Worm (Caenorhabditis elegans) whole organism, L1 larva: Measurements from ENCODE around the gene T23G4.127.

Experiments used
- C16A3.4 ChIP-seq: fragments of 150-350 bp; optimal IDR thresholded peaks from 2 replicates; lab custom pipeline; 2014; ENCODE audit warnings: missing biosample characterization, missing genetic modification characterization
- C34B4.2 ChIP-seq: sonication (generic microtip); optimal IDR thresholded peaks from 2 replicates; lab custom pipeline; 2017; ENCODE audit warnings: mild to moderate bottlenecking, missing genetic modification characterization, missing compliant biosample characterization
- Y116A8C.19 ChIP-seq: sonication (generic microtip); optimal IDR thresholded peaks from 2 replicates; lab custom pipeline; 2016; ENCODE audit warnings: missing compliant biosample characterization, missing genetic modification characterization, borderline replicate concordance
- alr-1 ChIP-seq: fragments of 200-800 bp; sonication (Bioruptor generic); optimal IDR thresholded peaks from 2 replicates; lab custom pipeline; 2018; ENCODE audit warnings: borderline replicate concordance, mild to moderate bottlenecking, missing genetic modification characterization, missing compliant biosample characterization
- blmp-1 ChIP-seq: fragments of 150-350 bp; optimal IDR thresholded peaks from 2 replicates; lab custom pipeline; 2014; ENCODE audit warnings: missing biosample characterization, missing genetic modification characterization
- ceh-88 ChIP-seq: fragments of 200-800 bp; sonication (Bioruptor generic); IDR thresholded peaks from 2 replicates; pipeline ENCODE4 v1.3.6; 2022; ENCODE audit warnings: missing genetic modification characterization, missing compliant biosample characterization
- dsc-1 ChIP-seq: sonication (generic microtip); optimal IDR thresholded peaks from 2 replicates; lab custom pipeline; 2016; ENCODE audit warnings: mild to moderate bottlenecking, missing genetic modification characterization, missing compliant biosample characterization
- elt-2 ChIP-seq: sonication (generic microtip); optimal IDR thresholded peaks from 2 replicates; lab custom pipeline; 2016; ENCODE audit warnings: missing genetic modification characterization, mild to moderate bottlenecking, inconsistent platforms, missing compliant biosample characterization, missing genetic modification reagents
- elt-3 ChIP-seq, 6 experiments: fragments of 150-350 bp in 1 of 6; sonication (generic microtip); optimal IDR thresholded peaks; 2 replicates each; lab custom pipeline; 2017 to 2018; ENCODE audit warnings: missing biosample characterization in 6 of 6, missing genetic modification characterization in 6 of 6, inconsistent platforms in 1 of 6
- ets-5 ChIP-seq: fragments of 200-800 bp; sonication (Bioruptor generic); IDR thresholded peaks from 2 replicates; pipeline ENCODE4 v1.3.6; 2022; ENCODE audit warnings: missing genetic modification characterization, missing compliant biosample characterization
- fkh-4 ChIP-seq: sonication (generic microtip); optimal IDR thresholded peaks from 2 replicates; lab custom pipeline; 2016; ENCODE audit warnings: missing compliant biosample characterization, missing genetic modification characterization, borderline replicate concordance
- fos-1 ChIP-seq: fragments of 150-350 bp; optimal IDR thresholded peaks from 2 replicates; lab custom pipeline; 2014; ENCODE audit warnings: missing biosample characterization, missing genetic modification characterization
- grh-1 ChIP-seq: fragments of 200-800 bp; sonication (Bioruptor generic); IDR thresholded peaks from 2 replicates; pipeline ENCODE4 v1.3.6; 2022; ENCODE audit warnings: missing genetic modification reagents, missing genetic modification characterization, missing compliant biosample characterization
- irx-1 ChIP-seq: sonication (generic microtip); optimal IDR thresholded peaks from 2 replicates; lab custom pipeline; 2016; ENCODE audit warnings: missing genetic modification characterization, missing compliant biosample characterization
- lin-14 ChIP-seq: fragments of 200-800 bp; sonication (Bioruptor generic); optimal IDR thresholded peaks from 2 replicates; lab custom pipeline; 2018; ENCODE audit warnings: mild to moderate bottlenecking, missing genetic modification characterization, moderate library complexity, missing compliant biosample characterization
- lin-15B ChIP-seq: fragments of 150-350 bp; sonication (generic microtip); optimal IDR thresholded peaks from 3 replicates; lab custom pipeline; 2014; ENCODE audit warnings: missing biosample characterization, missing genetic modification characterization
- lin-35 ChIP-seq, 2 experiments: fragments of 150-350 bp; optimal IDR thresholded peaks; 2 replicates each; lab custom pipeline; 2014; ENCODE audit warnings: missing biosample characterization in 2 of 2, missing genetic modification characterization in 2 of 2, missing genetic modification reagents in 2 of 2
- mdl-1 ChIP-seq, 2 experiments: fragments of 150-350 bp; optimal IDR thresholded peaks; 2 replicates each; lab custom pipeline; 2014 to 2017; ENCODE audit warnings: missing biosample characterization in 2 of 2, missing genetic modification characterization in 2 of 2, inconsistent platforms in 1 of 2
- mep-1 ChIP-seq: fragments of 150-350 bp; optimal IDR thresholded peaks from 2 replicates; lab custom pipeline; 2014; ENCODE audit warnings: missing biosample characterization, missing genetic modification characterization
- nhr-12 ChIP-seq: sonication (generic microtip); optimal IDR thresholded peaks from 2 replicates; lab custom pipeline; 2017; ENCODE audit warnings: missing biosample characterization, missing genetic modification characterization
- nhr-19 ChIP-seq: fragments of 200-800 bp; sonication (Bioruptor generic); conservative IDR thresholded peaks from 2 replicates; pipeline ENCODE4 v1.3.6; 2022; ENCODE audit warnings: missing genetic modification characterization, missing compliant biosample characterization
- nhr-20 ChIP-seq: sonication (generic microtip); optimal IDR thresholded peaks from 2 replicates; lab custom pipeline; 2016; ENCODE audit warnings: mild to moderate bottlenecking, missing genetic modification characterization, missing compliant biosample characterization
- nhr-71 ChIP-seq: sonication (generic microtip); optimal IDR thresholded peaks from 2 replicates; lab custom pipeline; 2016; ENCODE audit warnings: mild to moderate bottlenecking, missing genetic modification characterization, moderate library complexity, missing compliant biosample characterization
- nhr-85 ChIP-seq: sonication (generic microtip); peaks from one replicate; lab custom pipeline; 2016; ENCODE audit warnings: missing genetic modification characterization, inconsistent platforms, missing compliant biosample characterization
- nhr-90 ChIP-seq: sonication (generic microtip); optimal IDR thresholded peaks from 2 replicates; lab custom pipeline; 2016; ENCODE audit warnings: mild to moderate bottlenecking, missing genetic modification characterization, missing compliant biosample characterization; ENCODE audit not compliant: poor library complexity
- pax-3 ChIP-seq: fragments of 200-800 bp; sonication (Bioruptor generic); optimal IDR thresholded peaks from 2 replicates; lab custom pipeline; 2018; ENCODE audit warnings: mild to moderate bottlenecking, missing genetic modification characterization, moderate library complexity, missing compliant biosample characterization
- snu-23 ChIP-seq: sonication (generic microtip); optimal IDR thresholded peaks from 2 replicates; lab custom pipeline; 2016; ENCODE audit warnings: missing genetic modification characterization, missing compliant biosample characterization
- unc-62 ChIP-seq: fragments of 150-350 bp; optimal IDR thresholded peaks from 2 replicates; lab custom pipeline; 2014; ENCODE audit warnings: missing biosample characterization, missing genetic modification reagents, missing genetic modification characterization
- unc-86 ChIP-seq: sonication (generic microtip); optimal IDR thresholded peaks from 2 replicates; lab custom pipeline; 2016; ENCODE audit warnings: missing genetic modification characterization, missing compliant biosample characterization
- unc-98 ChIP-seq: fragments of 200-800 bp; sonication (Bioruptor generic); IDR thresholded peaks from 2 replicates; pipeline ENCODE4 v1.3.6; 2022; ENCODE audit warnings: missing genetic modification characterization, missing compliant biosample characterization
- xbp-1 ChIP-seq: sonication (generic microtip); optimal IDR thresholded peaks from 2 replicates; lab custom pipeline; 2016; ENCODE audit warnings: missing genetic modification characterization, missing compliant biosample characterization
- ztf-11 ChIP-seq, 2 experiments: sonication (generic microtip); optimal IDR thresholded peaks; 2 replicates each; lab custom pipeline; 2016 to 2017; ENCODE audit warnings: missing genetic modification characterization in 2 of 2, missing biosample characterization in 1 of 2, missing compliant biosample characterization in 1 of 2
- ztf-4 ChIP-seq: fragments of 150-350 bp; optimal IDR thresholded peaks from 2 replicates; lab custom pipeline; 2014; ENCODE audit warnings: missing biosample characterization, missing genetic modification characterization

The T23G4.127 gene

DNA sequence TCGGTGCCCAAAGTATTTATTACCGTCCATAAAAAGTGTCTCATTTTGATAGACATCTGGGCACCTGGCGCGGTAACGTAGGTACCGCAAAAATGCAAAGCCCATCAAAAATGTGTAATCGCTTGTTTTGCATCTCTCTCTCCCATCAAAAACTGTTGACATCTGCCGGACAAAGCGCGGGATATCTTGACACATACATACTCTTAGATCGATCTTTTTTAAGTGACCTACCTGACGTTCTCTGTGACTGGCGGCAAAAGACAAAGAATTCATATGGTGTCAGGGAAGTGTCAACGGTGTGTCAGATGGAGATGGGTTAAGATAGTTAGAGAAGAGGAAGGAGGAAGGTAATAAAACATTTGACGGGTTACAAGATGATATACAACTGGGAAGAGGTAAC lies 20.4 kb upstream of the T23G4.127 start:
- TF ChIP-seq blmp-1 (tag; lab: Kevin White, UChicago) = peak; percentile 69
- no peak for TF ChIP-seq ets-5 (GFP tag; lab: Robert Waterston, UW)
- peak; percentile 47 for TF ChIP-seq irx-1
- peak; percentile 74 for TF ChIP-seq lin-14 (GFP tag; lab: Kevin White, UChicago)
- peak; percentile 22 for TF ChIP-seq C16A3.4 (tag; lab: Kevin White, UChicago)
- TF ChIP-seq nhr-85 (tag; lab: Kevin White, UChicago) = peak; percentile 84
- TF ChIP-seq nhr-90 = peak; percentile 19
- peak; percentile 38 for TF ChIP-seq mep-1
- TF ChIP-seq mdl-1 (tag; optimal IDR thresholded peaks at IDR 0.05; lab: Kevin White, UChicago) = no peak
- no peak for TF ChIP-seq fos-1 (tag; lab: Kevin White, UChicago)
- TF ChIP-seq lin-35 (GFP tag; optimal IDR thresholded peaks at IDR 0.05; lab: Kevin White, UChicago) = peak in 1 of 2 experiments; percentile 11
- TF ChIP-seq pax-3 (tag; lab: Kevin White, UChicago) = no peak
- no peak for TF ChIP-seq ztf-11 (tag; optimal IDR thresholded peaks at IDR 0.05; lab: Kevin White, UChicago)
- TF ChIP-seq elt-3 (tag; optimal IDR thresholded peaks at IDR 0.05; lab: Kevin White, UChicago) = peak in 1 of 6 experiments; percentile 35
- TF ChIP-seq snu-23 (GFP tag; lab: Kevin White, UChicago) = peak; percentile 26
- TF ChIP-seq unc-62 (GFP tag; lab: Kevin White, UChicago) = no peak

DNA sequence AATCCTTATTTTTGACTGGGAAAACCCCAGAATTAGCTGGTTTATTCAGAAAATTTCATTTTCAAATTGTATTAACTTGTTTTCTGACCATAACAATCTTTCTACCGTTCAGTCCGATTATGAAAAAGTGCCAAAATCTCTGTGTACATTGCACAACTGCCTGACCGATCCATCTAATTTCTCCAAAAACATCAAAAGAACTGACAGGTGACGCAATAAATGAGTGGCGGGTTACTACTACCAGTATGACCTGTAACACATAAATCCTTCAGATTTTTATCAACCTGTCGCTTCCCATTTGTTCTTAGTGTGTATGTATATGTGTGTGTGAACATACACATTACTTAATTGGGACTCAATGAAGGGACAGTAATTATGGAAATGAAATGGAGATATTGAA lies 18.2 kb upstream of the T23G4.127 start:
- TF ChIP-seq ztf-4 (tag; lab: Kevin White, UChicago) (no peak), blmp-1 (tag; lab: Kevin White, UChicago) (peak; percentile 8)

DNA sequence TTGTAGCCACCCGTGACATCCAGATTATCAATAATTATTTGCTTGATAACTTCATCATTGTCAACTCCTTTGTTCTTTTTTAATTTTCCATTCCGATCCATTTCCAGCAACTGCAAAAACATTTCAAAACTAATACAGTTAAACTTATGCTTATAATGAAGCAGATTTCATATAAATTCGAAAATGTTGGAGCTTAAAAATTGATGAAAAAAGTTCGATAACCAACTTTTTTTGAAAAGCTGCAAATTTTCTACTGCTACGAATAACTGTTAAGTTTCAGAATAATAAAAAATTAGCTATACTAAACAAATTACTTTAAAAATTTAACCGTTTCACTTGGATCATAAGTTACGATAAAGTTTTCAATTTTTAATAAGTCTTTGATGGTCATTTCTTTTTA lies 17.8 kb upstream of the T23G4.127 start, which contains the start of gene C47A4.1:
TSS of gene C47A4.1 (minus strand) at position 101 of the 400 bp plus-strand sequence.
- TF ChIP-seq nhr-12 (tag; lab: Kevin White, UChicago) = no peak
- no peak for TF ChIP-seq Y116A8C.19 (tag; lab: Kevin White, UChicago)
- TF ChIP-seq lin-15B (tag; lab: Kevin White, UChicago) = no peak
- no peak for TF ChIP-seq alr-1
- TF ChIP-seq grh-1 (GFP tag; lab: Robert Waterston, UW) = no peak
- TF ChIP-seq dsc-1 (tag; lab: Kevin White, UChicago) = no peak
- no peak for TF ChIP-seq unc-62 (GFP tag; lab: Kevin White, UChicago)
- TF ChIP-seq fkh-4 (tag; lab: Kevin White, UChicago) = no peak

DNA sequence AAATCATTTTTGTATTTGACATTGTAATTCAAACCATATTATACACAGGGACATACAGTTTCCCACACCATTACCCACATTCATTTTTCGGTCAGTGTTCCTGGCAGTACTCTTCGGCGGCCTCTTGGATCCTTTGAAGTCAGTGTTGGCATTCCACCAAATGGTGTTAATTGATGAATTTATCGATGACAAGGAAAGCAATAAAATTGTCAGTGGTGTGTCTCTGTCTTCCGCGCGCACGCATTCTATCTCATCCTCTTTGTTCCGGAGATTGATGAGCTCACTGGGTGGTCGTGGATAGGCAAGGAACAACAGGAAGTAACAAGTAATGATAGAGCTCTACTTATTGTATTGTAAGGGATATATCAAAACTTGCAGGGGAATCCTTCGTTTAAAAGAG lies 11.9 kb upstream of the T23G4.127 start:
- no peak for TF ChIP-seq irx-1
- no peak for TF ChIP-seq nhr-20
- no peak for TF ChIP-seq unc-98 (GFP tag; lab: Robert Waterston, UW)
- TF ChIP-seq unc-86 (tag; lab: Kevin White, UChicago) = no peak
- TF ChIP-seq ceh-88 (GFP tag; lab: Robert Waterston, UW) = no peak
- no peak for TF ChIP-seq pax-3 (tag; lab: Kevin White, UChicago)
- TF ChIP-seq nhr-19 = no peak

DNA sequence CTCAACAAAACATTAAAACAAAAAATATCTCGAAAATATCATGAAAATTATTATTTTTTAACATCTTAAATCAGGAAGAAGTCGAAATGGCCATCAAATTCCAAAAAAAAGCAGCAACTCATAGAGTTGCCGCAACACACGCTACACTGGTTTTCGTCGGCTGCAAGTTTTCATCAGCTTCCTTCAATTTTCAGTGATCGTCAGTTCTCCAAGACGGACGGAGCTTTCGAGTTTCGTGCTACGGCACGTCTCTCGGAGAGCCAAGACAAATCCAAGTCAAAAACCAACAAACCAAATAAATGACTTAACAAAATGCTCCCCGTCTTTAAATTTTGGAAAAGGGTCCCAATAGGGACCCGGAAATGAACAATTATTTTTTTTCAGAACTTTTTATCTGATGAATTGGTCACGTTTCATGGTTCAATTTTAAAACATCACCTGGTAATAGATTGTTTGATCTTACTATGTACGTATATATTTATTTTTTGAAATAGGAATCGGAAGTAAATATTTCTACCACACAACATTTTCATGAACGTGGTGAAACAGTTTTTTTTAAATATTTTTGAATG lies 10.7 kb upstream of the T23G4.127 start:
- TF ChIP-seq pax-3 (tag; lab: Kevin White, UChicago) (no peak), nhr-85 (tag; lab: Kevin White, UChicago) (no peak), C34B4.2 (tag; lab: Kevin White, UChicago) (no peak), irx-1 (no peak), xbp-1 (tag; lab: Kevin White, UChicago) (no peak), elt-2 (tag; lab: Kevin White, UChicago) (no peak), snu-23 (GFP tag; lab: Kevin White, UChicago) (no peak), nhr-71 (tag; lab: Kevin White, UChicago) (no peak)
